Worm (Caenorhabditis elegans) whole organism, L3 larva: Measurements from ENCODE around the gene cyp-33B1.

Source experiments
- ama-1 ChIP-seq: fragments of 150-350 bp; optimal IDR thresholded peaks from 2 replicates; lab custom pipeline; 2018
- egl-27 ChIP-seq: sonication (generic microtip); optimal IDR thresholded peaks from 4 replicates; lab custom pipeline; 2017; ENCODE audit warnings: missing biosample characterization, missing genetic modification reagents, missing genetic modification characterization
- elt-1 ChIP-seq: fragments of 150-350 bp; optimal IDR thresholded peaks from 2 replicates; lab custom pipeline; 2014; ENCODE audit warnings: missing biosample characterization, missing genetic modification characterization
- lin-39 ChIP-seq: fragments of 150-350 bp; optimal IDR thresholded peaks from 2 replicates; lab custom pipeline; 2018; ENCODE audit warnings: missing biosample characterization, missing genetic modification reagents, missing genetic modification characterization
- nhr-237 ChIP-seq: fragments of 150-350 bp; optimal IDR thresholded peaks from 2 replicates; lab custom pipeline; 2014; ENCODE audit warnings: missing biosample characterization, missing genetic modification characterization
- nhr-76 ChIP-seq: fragments of 150-350 bp; sonication (generic microtip); optimal IDR thresholded peaks from 5 replicates; lab custom pipeline; 2014; ENCODE audit warnings: missing biosample characterization, missing genetic modification characterization
- ztf-11 ChIP-seq: fragments of 150-350 bp; optimal IDR thresholded peaks from 2 replicates; lab custom pipeline; 2014; ENCODE audit warnings: missing biosample characterization, missing genetic modification characterization

ce11 chrV:8994272-8994671, 46.9 kb upstream of the cyp-33B1 start:
- TF ChIP-seq elt-1 (tag; lab: Kevin White, UChicago): no peak
- TF ChIP-seq ama-1 (lab: Kevin White, UChicago): no peak
- no peak for TF ChIP-seq nhr-237 (tag; lab: Kevin White, UChicago)
- TF ChIP-seq egl-27 (tag; lab: Kevin White, UChicago): no peak
- TF ChIP-seq nhr-76 (tag; lab: Kevin White, UChicago): no peak
- no peak for TF ChIP-seq ztf-11
- no peak for TF ChIP-seq lin-39
